Worm (Caenorhabditis elegans): ENCODE data around the gene dod-23.

DNA sequence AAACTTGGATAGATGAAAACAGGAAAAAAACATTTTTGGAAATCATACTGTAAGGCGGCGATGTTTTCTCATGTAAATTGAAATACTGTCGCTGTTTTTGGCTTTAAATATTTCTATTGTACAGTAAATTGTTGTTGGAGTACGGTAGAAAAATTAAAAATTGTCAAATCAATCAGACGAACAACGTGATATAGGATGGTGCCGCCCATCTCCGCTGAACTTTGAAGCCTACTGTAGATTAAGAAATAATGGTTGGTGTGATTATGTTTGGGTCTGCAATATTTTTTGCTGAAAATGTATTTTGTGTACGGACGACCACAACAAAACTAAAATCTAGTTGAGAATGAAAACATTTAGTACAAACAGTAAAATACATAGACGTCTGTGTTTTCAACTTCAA lies 13.4 kb downstream of the dod-23 start:
- TF ChIP-seq him-1 (tag; optimal IDR thresholded peaks at IDR 0.05) (no peak), dao-5 (tag; optimal IDR thresholded peaks at IDR 0.05) (no peak)

All from whole organism, L4/young adult.